Fruit fly (Drosophila melanogaster): ENCODE measurements around the gene CG15386.

The CG15386 gene

dm6 chr2L:2171366-2172078, 45.5 kb downstream of the CG15386 start (continued):
- TF ChIP-seq eyg (GFP tag; optimal IDR thresholded peaks at IDR 0.05) (no peak), tll (GFP tag; optimal IDR thresholded peaks at IDR 0.05) (no peak), CG3847 (GFP tag; IDR thresholded peaks at IDR 0.05) (no peak), z (GFP tag; IDR thresholded peaks at IDR 0.05) (no peak), bowl (GFP tag; IDR thresholded peaks at IDR 0.05) (no peak), rib (GFP tag; IDR thresholded peaks at IDR 0.05) (0 out of 2 replicates have a peak, but pooled peaks have one; percentile 29), Fer3 (tag; optimal IDR thresholded peaks at IDR 0.05) (no peak), jigr1 (GFP tag; IDR thresholded peaks at IDR 0.05) (no peak), CG1832 (GFP tag; optimal IDR thresholded peaks at IDR 0.05) (no peak), wdn (GFP tag; IDR thresholded peaks at IDR 0.05) (no peak), gsb (GFP tag; IDR thresholded peaks at IDR 0.05) (no peak), Optix (GFP tag; IDR thresholded peaks at IDR 0.05) (no peak), E2f1 (GFP tag; IDR thresholded peaks at IDR 0.05) (no peak), CG4404 (GFP tag; IDR thresholded peaks at IDR 0.05) (no peak), CG5180 (GFP tag; optimal IDR thresholded peaks at IDR 0.05) (no peak), fu2 (GFP tag; optimal IDR thresholded peaks at IDR 0.05) (no peak), Trl (optimal IDR thresholded peaks at IDR 0.05) (no peak), Trl (GFP tag; optimal IDR thresholded peaks at IDR 0.05) (no peak), usp (GFP tag; optimal IDR thresholded peaks at IDR 0.05) (no peak), ara (GFP tag; IDR thresholded peaks at IDR 0.05) (no peak), CG6683 (GFP tag; optimal IDR thresholded peaks at IDR 0.05) (no peak), ac (GFP tag; optimal IDR thresholded peaks at IDR 0.05) (no peak), slp2 (GFP tag; optimal IDR thresholded peaks at IDR 0.05) (no peak), dmrt11E (tag; optimal IDR thresholded peaks at IDR 0.05) (no peak), shn (GFP tag; optimal IDR thresholded peaks at IDR 0.05) (no peak), MESR4 (GFP tag; optimal IDR thresholded peaks at IDR 0.05) (no peak), row (GFP tag; IDR thresholded peaks at IDR 0.05) (no peak), danr (GFP tag; IDR thresholded peaks at IDR 0.05) (no peak), CG7963 (GFP tag; IDR thresholded peaks at IDR 0.05; ENCODE audit: partially characterized antibody) (no peak), CG3407 (GFP tag; optimal IDR thresholded peaks at IDR 0.05) (no peak), ato (GFP tag; IDR thresholded peaks at IDR 0.05; ENCODE audit: partially characterized antibody) (no peak), PHDP (tag; optimal IDR thresholded peaks at IDR 0.05) (no peak), CG7928 (GFP tag; optimal IDR thresholded peaks at IDR 0.05) (no peak), Pdp1 (GFP tag; optimal IDR thresholded peaks at IDR 0.05) (no peak), CG18764 (GFP tag; optimal IDR thresholded peaks at IDR 0.05) (no peak), Ssrp (tag; optimal IDR thresholded peaks at IDR 0.05) (no peak), Dek (tag; optimal IDR thresholded peaks at IDR 0.05) (no peak), Lim3 (GFP tag; IDR thresholded peaks at IDR 0.05) (no peak), CG8765 (GFP tag; IDR thresholded peaks at IDR 0.05) (no peak), vvl (GFP tag; IDR thresholded peaks at IDR 0.05) (no peak), CG34422 (GFP tag; IDR thresholded peaks at IDR 0.05) (no peak), tgo (GFP tag; IDR thresholded peaks at IDR 0.05) (no peak), CoRest (tag; optimal IDR thresholded peaks at IDR 0.05) (peak; percentile 10), CG10462 (GFP tag; optimal IDR thresholded peaks at IDR 0.05) (no peak), CG3281 (GFP tag; optimal IDR thresholded peaks at IDR 0.05) (peak; percentile 13), dpn (GFP tag; optimal IDR thresholded peaks at IDR 0.05) (no peak), luna (GFP tag; optimal IDR thresholded peaks at IDR 0.05) (no peak), Fer2 (tag; optimal IDR thresholded peaks at IDR 0.05) (no peak)

All from whole organism, embryonic.